Worm (Caenorhabditis elegans): Measurements from ENCODE around the gene gstk-1.

gstk-1 gene

DNA sequence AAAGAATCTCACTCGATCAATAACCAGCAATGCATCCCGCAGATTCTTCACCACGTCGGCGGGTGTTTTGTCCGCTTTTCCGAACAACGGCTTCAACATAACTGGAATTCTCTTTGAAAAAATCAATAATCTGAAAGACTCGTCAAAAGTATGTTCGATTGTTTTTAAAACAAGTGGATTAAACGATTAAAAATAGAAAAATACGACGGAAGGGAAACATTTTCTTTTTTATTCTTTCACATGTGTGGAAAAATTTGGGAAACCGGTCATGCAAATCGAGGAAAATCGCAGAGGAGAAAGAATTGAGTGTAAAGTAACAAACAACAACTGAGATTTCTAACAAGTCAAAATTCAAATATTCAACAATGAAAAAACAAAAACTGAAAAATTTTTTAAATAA is 47.1 kb downstream of the gstk-1 start, which contains the start of gene mop-25.2:
Gene mop-25.2, minus strand, starts transcription at position 101 of the 400 bp plus-strand sequence.
- TF ChIP-seq ceh-2 (tag; optimal IDR thresholded peaks at IDR 0.05) (no peak), hlh-8 (tag; optimal IDR thresholded peaks at IDR 0.05) (no peak), hlh-13 (GFP tag; optimal IDR thresholded peaks at IDR 0.05) (no peak), zip-5 (tag; optimal IDR thresholded peaks at IDR 0.05) (no peak), nhr-232 (tag; optimal IDR thresholded peaks at IDR 0.05) (no peak), ama-1 (optimal IDR thresholded peaks at IDR 0.05) (no peak), unc-42 (tag; optimal IDR thresholded peaks at IDR 0.05) (no peak), pha-4 (tag; optimal IDR thresholded peaks at IDR 0.05) (no peak)

DNA sequence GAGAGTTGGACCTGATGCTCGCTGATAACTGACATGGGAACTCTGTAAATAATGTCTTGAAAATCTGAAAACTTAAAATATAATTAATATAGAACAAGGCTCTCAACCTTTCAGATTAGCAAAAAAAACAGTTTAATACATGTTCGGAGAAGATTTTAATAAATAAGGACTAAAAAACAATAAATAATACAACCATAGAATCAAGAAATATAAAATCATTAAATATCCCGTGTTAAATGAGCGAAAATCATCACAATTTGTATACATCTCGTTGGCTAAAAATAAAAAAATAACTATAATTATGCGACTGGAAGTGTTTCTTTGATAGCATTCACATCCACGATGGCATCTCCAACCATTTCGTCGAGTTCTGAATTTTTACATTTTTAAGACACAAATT is 48.2 kb downstream of the gstk-1 start, which contains the start of gene Y53C12A.10:
Gene Y53C12A.10, minus strand, starts transcription at position 101 of the 400 bp plus-strand sequence.
- TF ChIP-seq ztf-16 (tag; optimal IDR thresholded peaks at IDR 0.05) (no peak), eyg-1 (tag; optimal IDR thresholded peaks at IDR 0.05) (no peak), tbx-2 (tag; optimal IDR thresholded peaks at IDR 0.05) (no peak), che-1 (tag; optimal IDR thresholded peaks at IDR 0.05) (no peak), elt-2 (tag; optimal IDR thresholded peaks at IDR 0.05) (no peak), fkh-6 (tag; optimal IDR thresholded peaks at IDR 0.05) (no peak), pax-1 (tag; optimal IDR thresholded peaks at IDR 0.05) (no peak), ceh-31 (tag; optimal IDR thresholded peaks at IDR 0.05) (no peak), ceh-2 (tag; optimal IDR thresholded peaks at IDR 0.05) (no peak), pag-3 (tag; optimal IDR thresholded peaks at IDR 0.05; ENCODE audit: borderline replicate concordance) (no peak), T23F11.4 (GFP tag; optimal IDR thresholded peaks at IDR 0.05) (no peak)

DNA sequence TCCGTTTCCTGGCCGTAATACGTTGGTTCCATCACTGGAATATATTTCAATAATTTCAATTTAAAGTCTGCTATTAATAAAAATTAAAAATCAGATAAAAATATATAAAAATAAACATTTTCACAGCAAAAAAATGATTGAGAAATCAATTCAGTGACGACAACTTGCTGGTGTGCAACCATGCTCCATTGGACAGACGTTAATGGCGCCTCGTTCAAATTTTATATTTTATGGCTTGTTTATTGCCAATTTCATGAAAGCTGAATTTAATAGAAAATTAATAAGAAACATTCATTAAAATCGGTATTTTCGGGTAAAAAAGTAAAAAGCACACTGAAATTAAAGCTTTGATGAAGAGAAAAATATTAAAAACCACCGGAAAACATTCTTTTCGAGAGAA is 49.7 kb downstream of the gstk-1 start, which contains the start of gene Y53C12A.3:
Gene Y53C12A.3, minus strand, starts transcription at position 34 of the 400 bp plus-strand sequence.
- no peak for TF ChIP-seq ceh-45 (GFP tag; IDR thresholded peaks at IDR 0.05)
- peak; percentile 0 for TF ChIP-seq nfya-1 (tag; optimal IDR thresholded peaks at IDR 0.05)
- no peak for TF ChIP-seq ceh-48 (tag; optimal IDR thresholded peaks at IDR 0.05)
